Fruit fly (Drosophila melanogaster): ENCODE results near the gene CG15545.

Gene CG15545

DNA sequence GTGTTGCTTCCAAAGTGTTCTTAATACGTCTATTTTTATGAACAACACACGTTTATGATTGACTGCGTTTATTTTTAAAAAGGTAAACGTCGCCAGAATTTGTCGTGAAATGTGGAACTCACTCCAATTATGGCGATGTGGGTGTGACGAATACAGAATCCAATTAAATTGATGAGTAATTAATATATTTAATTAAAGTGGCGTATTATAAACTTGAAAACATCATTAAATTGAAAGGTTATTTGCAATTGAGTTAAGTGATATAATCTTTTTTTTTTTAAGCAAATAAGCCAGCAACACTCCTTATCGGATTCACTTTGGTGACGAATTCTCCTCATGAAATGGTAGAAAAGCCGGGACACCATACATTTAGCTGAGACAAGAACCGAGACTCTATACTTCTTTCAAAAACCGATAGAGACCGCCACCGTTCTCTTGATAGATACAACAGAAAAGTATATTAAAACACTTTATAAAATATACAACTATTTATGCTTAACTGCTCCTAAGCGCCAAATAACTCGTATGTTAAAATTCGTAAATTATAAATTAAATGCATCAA lies 1.8 kb downstream of the CG15545 start (continued):
- TF ChIP-seq Rx (GFP tag; IDR thresholded peaks at IDR 0.05), result no peak
- TF ChIP-seq oc (tag; optimal IDR thresholded peaks at IDR 0.05), result peak; percentile 17
- peak; percentile 19; the same call in 1 of the 2 replicates for TF ChIP-seq CG13287 (GFP tag; IDR thresholded peaks at IDR 0.05; ENCODE audit: partially characterized antibody)
- TF ChIP-seq nmo (GFP tag; optimal IDR thresholded peaks at IDR 0.05), result peak; percentile 24
- TF ChIP-seq NfI (GFP tag; optimal IDR thresholded peaks at IDR 0.05), result no peak
- TF ChIP-seq abd-A (tag; optimal IDR thresholded peaks at IDR 0.05), result no peak
- no peak for TF ChIP-seq ato (GFP tag; IDR thresholded peaks at IDR 0.05; ENCODE audit: partially characterized antibody)
- TF ChIP-seq HLH4C (GFP tag; IDR thresholded peaks at IDR 0.05; ENCODE audit: partially characterized antibody), result no peak
- no peak for TF ChIP-seq Nf-YB (GFP tag; optimal IDR thresholded peaks at IDR 0.05)
- TF ChIP-seq Blimp-1 (GFP tag; optimal IDR thresholded peaks at IDR 0.05), result no peak
- TF ChIP-seq sna (GFP tag; IDR thresholded peaks at IDR 0.05; ENCODE audit: partially characterized antibody), result no peak
- TF ChIP-seq CG11085 (GFP tag; IDR thresholded peaks at IDR 0.05), result 0 out of 2 replicates have a peak, but pooled peaks have one; percentile 16
- TF ChIP-seq vvl (GFP tag; IDR thresholded peaks at IDR 0.05), result peak; percentile 20; the same call in 1 of the 2 replicates
- TF ChIP-seq maf-S (GFP tag; optimal IDR thresholded peaks at IDR 0.05), result no peak
- peak in 1 of 2 experiments; percentile 1 for TF ChIP-seq Pdp1 (GFP tag; optimal IDR thresholded peaks at IDR 0.05)
- TF ChIP-seq pnt (GFP tag; optimal IDR thresholded peaks at IDR 0.05), result no peak
- no peak for TF ChIP-seq gsb (GFP tag; IDR thresholded peaks at IDR 0.05)
- peak; percentile 8; the same call in 1 of the 2 replicates for TF ChIP-seq slbo (GFP tag; IDR thresholded peaks at IDR 0.05)
- TF ChIP-seq Ravus (GFP tag; IDR thresholded peaks at IDR 0.05), result no peak
- no peak for TF ChIP-seq Drgx (GFP tag; IDR thresholded peaks at IDR 0.05)
- TF ChIP-seq scrt (GFP tag; optimal IDR thresholded peaks at IDR 0.05), result no peak
- no peak for TF ChIP-seq CG14860 (GFP tag; IDR thresholded peaks at IDR 0.05; ENCODE audit: partially characterized antibody)
- TF ChIP-seq rib (GFP tag; IDR thresholded peaks at IDR 0.05), result no peak
- no peak for TF ChIP-seq ara (GFP tag; IDR thresholded peaks at IDR 0.05)
- no peak for TF ChIP-seq tna (GFP tag; IDR thresholded peaks at IDR 0.05; ENCODE audit: partially characterized antibody)
- TF ChIP-seq CG13424 (tag; optimal IDR thresholded peaks at IDR 0.05), result no peak
- TF ChIP-seq bigmax (GFP tag; optimal IDR thresholded peaks at IDR 0.05), result no peak
- TF ChIP-seq CG3281 (GFP tag; optimal IDR thresholded peaks at IDR 0.05), result no peak
- no peak for TF ChIP-seq amos (GFP tag; IDR thresholded peaks at IDR 0.05; ENCODE audit: partially characterized antibody)
- TF ChIP-seq CG11456 (GFP tag; IDR thresholded peaks at IDR 0.05), result no peak; the same call in 2 of the 3 replicates
- 0 out of 3 replicates have a peak, but pooled peaks have one; percentile 6 for TF ChIP-seq zfh1 (GFP tag; IDR thresholded peaks at IDR 0.05)
- TF ChIP-seq nau (GFP tag; optimal IDR thresholded peaks at IDR 0.05), result no peak
- TF ChIP-seq lov (optimal IDR thresholded peaks at IDR 0.05), result no peak
- TF ChIP-seq lov (GFP tag; IDR thresholded peaks at IDR 0.05), result no peak
- TF ChIP-seq CG8478 (optimal IDR thresholded peaks at IDR 0.05), result no peak
- TF ChIP-seq Gug (GFP tag; IDR thresholded peaks at IDR 0.05), result no peak
- TF ChIP-seq so (GFP tag; IDR thresholded peaks at IDR 0.05), result no peak
- no peak for TF ChIP-seq CG7357 (GFP tag; IDR thresholded peaks at IDR 0.05)
- TF ChIP-seq GATAe (GFP tag; conservative IDR thresholded peaks at IDR 0.05), result no peak
- no peak for TF ChIP-seq dm (GFP tag; optimal IDR thresholded peaks at IDR 0.05)
- no peak for TF ChIP-seq kni (GFP tag; optimal IDR thresholded peaks at IDR 0.05)
- TF ChIP-seq CG17829 (tag; optimal IDR thresholded peaks at IDR 0.05), result no peak
- TF ChIP-seq Med (GFP tag), result peak; percentile 73
- TF ChIP-seq tap (tag; optimal IDR thresholded peaks at IDR 0.05), result no peak
- TF ChIP-seq pfk (GFP tag; optimal IDR thresholded peaks at IDR 0.05), result no peak
- TF ChIP-seq Nf-YA (GFP tag; IDR thresholded peaks at IDR 0.05), result no peak
- TF ChIP-seq Taf1 (GFP tag; IDR thresholded peaks at IDR 0.05), result no peak
- no peak for TF ChIP-seq chm (GFP tag; IDR thresholded peaks at IDR 0.05)
- no peak for TF ChIP-seq CG12391 (tag; optimal IDR thresholded peaks at IDR 0.05)
- TF ChIP-seq Eip74EF (GFP tag; optimal IDR thresholded peaks at IDR 0.05), result no peak
